Worm (Caenorhabditis elegans): ENCODE results near the gene F59B10.4.

Gene F59B10.4

DNA sequence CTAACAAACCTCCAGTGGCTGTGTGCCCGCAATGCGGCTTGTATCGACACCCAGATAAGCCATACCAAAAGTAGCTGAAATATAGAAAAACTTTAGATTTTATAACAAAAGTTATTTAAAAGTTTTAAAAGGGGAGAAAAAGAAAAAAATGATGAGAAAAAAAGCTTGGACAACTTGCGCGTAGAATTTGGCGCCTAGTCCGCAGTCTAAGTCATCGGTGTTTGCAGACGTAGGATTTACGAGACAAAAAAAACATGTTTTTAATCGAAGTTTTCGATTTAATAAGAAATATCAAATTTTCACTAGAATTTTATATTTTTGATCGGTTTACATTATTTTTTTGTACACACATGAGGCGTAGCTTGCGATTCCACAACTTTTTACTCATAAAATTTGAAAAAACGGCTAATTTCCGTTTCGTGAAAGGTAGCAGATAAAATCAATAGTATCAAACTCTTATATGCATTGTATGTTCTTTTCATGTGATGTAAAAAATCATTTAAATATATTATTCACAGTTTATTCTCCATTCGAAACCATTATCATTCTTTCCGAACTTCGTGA is 23.1 kb upstream of the F59B10.4 start, which contains the start of gene pro-1 (continued):
- TF ChIP-seq D2030.7 (GFP tag; IDR thresholded peaks at IDR 0.05): peak; percentile 36; the same call in 1 of the 2 replicates
- TF ChIP-seq K11D2.4 (GFP tag; IDR thresholded peaks at IDR 0.05): peak; percentile 86
- no peak for TF ChIP-seq F49E8.2 (tag; optimal IDR thresholded peaks at IDR 0.05; ENCODE audit: insufficient read depth)
- no peak for TF ChIP-seq hlh-26 (GFP tag; conservative IDR thresholded peaks at IDR 0.05)
- peak; percentile 36; the same call in 1 of the 2 replicates for TF ChIP-seq attf-3 (GFP tag; conservative IDR thresholded peaks at IDR 0.05)
- peak; percentile 90 for TF ChIP-seq ZK185.1 (tag; optimal IDR thresholded peaks at IDR 0.05; ENCODE audit: poor library complexity, severe bottlenecking)
- TF ChIP-seq snpc-4 (GFP tag; optimal IDR thresholded peaks at IDR 0.05): no peak
- TF ChIP-seq snpc-4 (tag; optimal IDR thresholded peaks at IDR 0.05): peak in 2 of 4 experiments; percentile 58 to 67
- TF ChIP-seq dpff-1 (tag; optimal IDR thresholded peaks at IDR 0.05): no peak
- TF ChIP-seq snpc-3.4 (tag; optimal IDR thresholded peaks at IDR 0.05): no peak
- peak; percentile 12 for TF ChIP-seq nhr-27 (tag; optimal IDR thresholded peaks at IDR 0.05)
- no peak for TF ChIP-seq attf-6 (GFP tag; IDR thresholded peaks at IDR 0.05)
- TF ChIP-seq C06A6.2 (GFP tag; conservative IDR thresholded peaks at IDR 0.05): peak; percentile 80
- TF ChIP-seq F23B12.7 (tag; optimal IDR thresholded peaks at IDR 0.05; ENCODE audit: insufficient read depth): no peak
- peak; percentile 37 for TF ChIP-seq snpc-1.1 (tag; optimal IDR thresholded peaks at IDR 0.05; ENCODE audit: insufficient read depth)
- TF ChIP-seq ztf-26 (tag; optimal IDR thresholded peaks at IDR 0.05): peak; percentile 89
- peak; percentile 91 for TF ChIP-seq attf-5 (GFP tag; optimal IDR thresholded peaks at IDR 0.05)
- TF ChIP-seq mcd-1 (GFP tag; IDR thresholded peaks at IDR 0.05): peak; percentile 65
- TF ChIP-seq die-1 (tag; optimal IDR thresholded peaks at IDR 0.05): no peak
- TF ChIP-seq ztf-18 (tag; optimal IDR thresholded peaks at IDR 0.05): no peak
- no peak for TF ChIP-seq hlh-12 (tag; optimal IDR thresholded peaks at IDR 0.05)
- TF ChIP-seq egl-18 (GFP tag; IDR thresholded peaks at IDR 0.05): no peak
- no peak for TF ChIP-seq unc-130 (GFP tag; optimal IDR thresholded peaks at IDR 0.05)
- TF ChIP-seq lsl-1 (GFP tag; optimal IDR thresholded peaks at IDR 0.05): peak; percentile 15
- peak; percentile 52; the same call in 1 of the 2 replicates for TF ChIP-seq rcor-1 (GFP tag; IDR thresholded peaks at IDR 0.05)
- no peak for TF ChIP-seq bed-1 (GFP tag; IDR thresholded peaks at IDR 0.05)
- no peak for TF ChIP-seq lag-1 (GFP tag; IDR thresholded peaks at IDR 0.05)
- TF ChIP-seq bed-2 (GFP tag; IDR thresholded peaks at IDR 0.05): no peak
- TF ChIP-seq ceh-79 (tag; optimal IDR thresholded peaks at IDR 0.05): peak; percentile 74
- TF ChIP-seq aptf-2 (GFP tag; conservative IDR thresholded peaks at IDR 0.05): no peak
- peak; percentile 66 for TF ChIP-seq ceh-100 (GFP tag; IDR thresholded peaks at IDR 0.05)
- TF ChIP-seq let-526 (GFP tag; IDR thresholded peaks at IDR 0.05): peak; percentile 84
- TF ChIP-seq sdz-38 (tag; optimal IDR thresholded peaks at IDR 0.05): no peak
- TF ChIP-seq repo-1 (tag; optimal IDR thresholded peaks at IDR 0.05): peak; percentile 68
- TF ChIP-seq pbrm-1 (GFP tag; IDR thresholded peaks at IDR 0.05): peak; percentile 94
- TF ChIP-seq F55B11.4 (tag; optimal IDR thresholded peaks at IDR 0.05; ENCODE audit: borderline replicate concordance, insufficient read depth): no peak
- peak; percentile 4; the same call in 1 of the 2 replicates for TF ChIP-seq B0336.3 (GFP tag; IDR thresholded peaks at IDR 0.05)
- TF ChIP-seq ztf-22 (GFP tag; optimal IDR thresholded peaks at IDR 0.05): peak; percentile 47
- TF ChIP-seq snpc-1.3 (tag; optimal IDR thresholded peaks at IDR 0.05; ENCODE audit: insufficient read depth): peak; percentile 63
- no peak for TF ChIP-seq ceh-91 (GFP tag; IDR thresholded peaks at IDR 0.05)
- peak; percentile 76 for TF ChIP-seq F10E7.11 (tag; optimal IDR thresholded peaks at IDR 0.05)
- no peak; the same call in none of the 2 replicates for TF ChIP-seq lin-26 (GFP tag; IDR thresholded peaks at IDR 0.05)
- peak; percentile 30; the same call in 1 of the 2 replicates for TF ChIP-seq hmg-20 (GFP tag; IDR thresholded peaks at IDR 0.05)
- TF ChIP-seq tlf-1 (GFP tag; optimal IDR thresholded peaks at IDR 0.05): peak; percentile 76
- peak; percentile 36 for TF ChIP-seq F57C9.4 (tag; optimal IDR thresholded peaks at IDR 0.05)
- TF ChIP-seq ama-1 (optimal IDR thresholded peaks at IDR 0.05): peak; percentile 81
- peak in 1 of 2 experiments; percentile 30 for TF ChIP-seq ama-1 (GFP tag; optimal IDR thresholded peaks at IDR 0.05)
- peak; percentile 81 for TF ChIP-seq atf-7 (tag; optimal IDR thresholded peaks at IDR 0.05)
